Worm (Caenorhabditis elegans) whole organism, L3 larva: ENCODE results near the gene wht-2.

Source experiments
- daf-12 ChIP-seq: fragments of 150-350 bp; optimal IDR thresholded peaks from 2 replicates; lab custom pipeline; 2014; ENCODE audit warnings: missing biosample characterization, missing genetic modification reagents, missing genetic modification characterization
- egl-27 ChIP-seq: sonication (generic microtip); optimal IDR thresholded peaks from 4 replicates; lab custom pipeline; 2017; ENCODE audit warnings: missing biosample characterization, missing genetic modification reagents, missing genetic modification characterization
- elt-3 ChIP-seq, 3 experiments: fragments of 150-350 bp in 1 of 3; sonication (generic microtip) in 2 of 3; optimal IDR thresholded peaks; 2 replicates in 2 of 3; 4 replicates in 1 of 3; lab custom pipeline; 2014 to 2017; ENCODE audit warnings: missing biosample characterization in 3 of 3, missing genetic modification characterization in 3 of 3
- fos-1 ChIP-seq: fragments of 150-350 bp; optimal IDR thresholded peaks from 2 replicates; lab custom pipeline; 2014; ENCODE audit warnings: missing biosample characterization, missing genetic modification characterization
- mdl-1 ChIP-seq: fragments of 150-350 bp; optimal IDR thresholded peaks from 2 replicates; lab custom pipeline; 2014; ENCODE audit warnings: missing biosample characterization, missing genetic modification characterization
- nfya-1 ChIP-seq: sonication (generic microtip); optimal IDR thresholded peaks from 2 replicates; lab custom pipeline; 2017; ENCODE audit warnings: missing genetic modification characterization, mild to moderate bottlenecking, missing compliant biosample characterization, antibody characterized with exemption, moderate library complexity; ENCODE audit not compliant: insufficient read depth
- nhr-28 ChIP-seq: fragments of 150-350 bp; optimal IDR thresholded peaks from 2 replicates; lab custom pipeline; 2014; ENCODE audit warnings: missing biosample characterization, missing genetic modification characterization
- nhr-67 ChIP-seq: fragments of 150-350 bp; optimal IDR thresholded peaks from 2 replicates; lab custom pipeline; 2014; ENCODE audit warnings: missing biosample characterization, missing genetic modification characterization
- pha-4 ChIP-seq: fragments of 150-350 bp; optimal IDR thresholded peaks from 2 replicates; lab custom pipeline; 2014; ENCODE audit warnings: missing biosample characterization, missing genetic modification reagents, missing genetic modification characterization
- pqm-1 ChIP-seq: fragments of 150-350 bp; optimal IDR thresholded peaks from 2 replicates; lab custom pipeline; 2017; ENCODE audit warnings: missing biosample characterization, missing genetic modification characterization, inconsistent platforms
- snpc-4 ChIP-seq: fragments of 150-350 bp; optimal IDR thresholded peaks from 2 replicates; lab custom pipeline; 2014; ENCODE audit warnings: missing biosample characterization, missing genetic modification characterization
- ztf-4 ChIP-seq: fragments of 150-350 bp; optimal IDR thresholded peaks from 2 replicates; lab custom pipeline; 2014; ENCODE audit warnings: missing biosample characterization, missing genetic modification characterization

DNA sequence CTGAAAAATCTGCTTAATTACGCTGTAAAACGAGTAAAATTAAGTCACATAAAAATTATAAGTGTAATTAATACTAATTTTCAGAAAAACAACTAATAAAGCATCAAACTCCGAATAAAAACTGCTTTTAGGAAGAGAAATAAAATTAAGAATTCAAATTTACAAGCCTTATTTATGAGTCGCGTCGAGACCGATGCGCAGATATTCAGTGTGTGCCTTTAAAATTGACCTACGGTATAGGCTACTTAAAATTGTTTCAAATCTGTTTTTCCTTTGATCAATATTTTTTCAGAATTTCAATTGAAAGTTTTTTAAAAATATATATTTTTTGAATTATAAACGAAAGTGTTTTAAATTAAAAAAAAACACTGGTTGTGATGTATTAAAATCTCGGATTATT, 27.9 kb downstream of the wht-2 start, which contains the start of gene sms-1:
- no peak for TF ChIP-seq snpc-4 (tag; lab: Kevin White, UChicago)
- no peak for TF ChIP-seq fos-1 (tag; lab: Kevin White, UChicago)
- no peak for TF ChIP-seq egl-27 (tag; lab: Kevin White, UChicago)
- TF ChIP-seq nhr-28 (tag; lab: Kevin White, UChicago), result no peak
- TF ChIP-seq nfya-1 (tag; lab: Kevin White, UChicago), result no peak
- TF ChIP-seq elt-3 (tag; optimal IDR thresholded peaks at IDR 0.05; lab: Kevin White, UChicago), result no peak
- TF ChIP-seq nhr-67 (tag; lab: Kevin White, UChicago), result no peak
- no peak for TF ChIP-seq ztf-4 (tag; lab: Kevin White, UChicago)
- TF ChIP-seq mdl-1 (tag; lab: Kevin White, UChicago), result no peak
- TF ChIP-seq pqm-1 (tag; lab: Kevin White, UChicago), result no peak
- no peak for TF ChIP-seq pha-4 (tag; lab: Kevin White, UChicago)
- TF ChIP-seq daf-12 (tag; lab: Kevin White, UChicago), result no peak
